Fruit fly (Drosophila melanogaster) whole organism, embryonic: ENCODE measurements around the gene Bicra.
A peak's percentile ranks its signal among the peaks of the same experiment; 100 is the strongest.

Experiments used
- Ada2b ChIP-seq: fragments of 200-800 bp; sonication (Bioruptor generic); IDR thresholded peaks from 2 replicates; pipeline ENCODE4 v1.3.6; 2022; ENCODE audit warnings: missing biosample characterization, missing genetic modification characterization
- CG12104 ChIP-seq: fragments of 200-800 bp; sonication (Bioruptor generic); optimal IDR thresholded peaks from 3 replicates; lab custom pipeline; 2016; ENCODE audit warnings: missing biosample characterization, missing genetic modification characterization
- CG12236 ChIP-seq: fragments of 200-800 bp; sonication (Bioruptor generic); optimal IDR thresholded peaks from 2 replicates; lab custom pipeline; 2016; ENCODE audit warnings: missing biosample characterization, missing genetic modification characterization
- CG1233 ChIP-seq: fragments of 200-800 bp; sonication (Bioruptor generic); optimal IDR thresholded peaks from 4 replicates; lab custom pipeline; 2018; ENCODE audit warnings: missing biosample characterization, mild to moderate bottlenecking, missing genetic modification characterization
- CG12391 ChIP-seq: fragments of 200-800 bp; sonication (Bioruptor generic); optimal IDR thresholded peaks from 3 replicates; lab custom pipeline; 2018; ENCODE audit warnings: missing biosample characterization, mild to moderate bottlenecking, missing genetic modification characterization, moderate library complexity
- CG12744 ChIP-seq: fragments of 200-800 bp; sonication (Bioruptor generic); optimal IDR thresholded peaks from 2 replicates; lab custom pipeline; 2016; ENCODE audit warnings: missing biosample characterization, missing genetic modification characterization
- CG14050 ChIP-seq: fragments of 200-800 bp; sonication (Bioruptor generic); IDR thresholded peaks from 3 replicates; pipeline ENCODE4 v1.3.6; 2022; ENCODE audit warnings: missing biosample characterization, missing genetic modification characterization
- CG14965 ChIP-seq: fragments of 200-800 bp; sonication (Bioruptor generic); optimal IDR thresholded peaks from 2 replicates; lab custom pipeline; 2016; ENCODE audit warnings: missing biosample characterization, missing genetic modification characterization, borderline replicate concordance
- CG17612 ChIP-seq: fragments of 200-800 bp; sonication (Bioruptor generic); IDR thresholded peaks from 2 replicates; pipeline ENCODE4 v1.3.6; 2022; ENCODE audit warnings: missing biosample characterization, missing genetic modification characterization
- CG18011 ChIP-seq: fragments of 200-800 bp; sonication (Bioruptor generic); optimal IDR thresholded peaks from 2 replicates; lab custom pipeline; 2017; ENCODE audit warnings: missing biosample characterization, missing genetic modification characterization, mild to moderate bottlenecking, moderate library complexity, missing genotype
- CG30403 ChIP-seq: fragments of 200-800 bp; sonication (Bioruptor generic); optimal IDR thresholded peaks from 3 replicates; lab custom pipeline; 2016; ENCODE audit warnings: missing biosample characterization, missing genetic modification characterization
- CG32767 ChIP-seq: fragments of 200-800 bp; sonication (Bioruptor generic); IDR thresholded peaks from 2 replicates; pipeline ENCODE4 v1.3.6; 2022; ENCODE audit warnings: missing biosample characterization, missing genetic modification characterization
- CG33557 ChIP-seq: fragments of 200-800 bp; sonication (Bioruptor generic); optimal IDR thresholded peaks from 2 replicates; lab custom pipeline; 2019; ENCODE audit warnings: missing biosample characterization, mild to moderate bottlenecking, missing genetic modification characterization, moderate library complexity
- CG3995 ChIP-seq: fragments of 200-800 bp; sonication (Bioruptor generic); optimal IDR thresholded peaks from 3 replicates; lab custom pipeline; 2016; ENCODE audit warnings: missing biosample characterization, missing genetic modification characterization
- CG6254 ChIP-seq: fragments of 200-800 bp; sonication (Bioruptor generic); optimal IDR thresholded peaks from 3 replicates; lab custom pipeline; 2017; ENCODE audit warnings: mild to moderate bottlenecking, missing biosample characterization, missing genetic modification reagents, missing genetic modification characterization
- CG6654 ChIP-seq: fragments of 200-800 bp; sonication (Bioruptor generic); optimal IDR thresholded peaks from 2 replicates; lab custom pipeline; 2017; ENCODE audit warnings: missing biosample characterization, mild to moderate bottlenecking, missing genetic modification characterization
- CG7963 ChIP-seq: fragments of 200-800 bp; sonication (Bioruptor generic); IDR thresholded peaks from 3 replicates; pipeline ENCODE4 v1.3.6; 2022; ENCODE audit warnings: missing biosample characterization, missing genetic modification characterization; ENCODE audit not compliant: partially characterized antibody
- CG8089 ChIP-seq: fragments of 200-800 bp; sonication (Bioruptor generic); optimal IDR thresholded peaks from 3 replicates; lab custom pipeline; 2016; ENCODE audit warnings: missing biosample characterization, missing genetic modification characterization
- CG9437 ChIP-seq: fragments of 200-800 bp; sonication (Bioruptor generic); optimal IDR thresholded peaks from 2 replicates; lab custom pipeline; 2018; ENCODE audit warnings: missing biosample characterization, mild to moderate bottlenecking, missing genetic modification characterization
- CG9876 ChIP-seq: fragments of 200-800 bp; sonication (Bioruptor generic); optimal IDR thresholded peaks from 2 replicates; lab custom pipeline; 2016; ENCODE audit warnings: missing biosample characterization, missing genetic modification characterization
- Camta ChIP-seq: fragments of 200-800 bp; sonication (Bioruptor generic); optimal IDR thresholded peaks from 2 replicates; lab custom pipeline; 2016; ENCODE audit warnings: missing biosample characterization, missing genetic modification characterization
- Ets65A ChIP-seq: fragments of 200-800 bp; sonication (Bioruptor generic); peaks from one replicate; lab custom pipeline; 2016; ENCODE audit warnings: missing biosample characterization, missing genetic modification characterization
- HLH54F ChIP-seq: fragments of 200-800 bp; sonication (Bioruptor generic); optimal IDR thresholded peaks from 3 replicates; lab custom pipeline; 2016; ENCODE audit warnings: missing biosample characterization, missing genetic modification characterization
- NC2α ChIP-seq: fragments of 200-800 bp; sonication (Bioruptor generic); optimal IDR thresholded peaks from 2 replicates; lab custom pipeline; 2016; ENCODE audit warnings: missing biosample characterization, missing genetic modification characterization
- Pdp1 ChIP-seq, 2 experiments: fragments of 200-800 bp; sonication (Bioruptor generic); optimal IDR thresholded peaks; 3 replicates each; lab custom pipeline; 2016; ENCODE audit warnings: missing biosample characterization in 2 of 2, missing genetic modification characterization in 2 of 2, mild to moderate bottlenecking in 1 of 2, moderate library complexity in 1 of 2
- Ssrp ChIP-seq: fragments of 200-800 bp; sonication (Bioruptor generic); optimal IDR thresholded peaks from 2 replicates; lab custom pipeline; 2018; ENCODE audit warnings: missing biosample characterization, mild to moderate bottlenecking, missing genetic modification characterization, moderate library complexity
- abd-A ChIP-seq: fragments of 200-800 bp; sonication (Bioruptor generic); optimal IDR thresholded peaks from 3 replicates; lab custom pipeline; 2019; ENCODE audit warnings: missing biosample characterization, mild to moderate bottlenecking, missing genetic modification characterization, moderate library complexity
- aop ChIP-seq: fragments of 200-800 bp; sonication (Bioruptor generic); IDR thresholded peaks from 2 replicates; pipeline ENCODE4 v1.3.6; 2022; ENCODE audit warnings: missing biosample characterization, missing genetic modification characterization
- bigmax ChIP-seq: fragments of 200-800 bp; sonication (Bioruptor generic); optimal IDR thresholded peaks from 2 replicates; lab custom pipeline; 2018; ENCODE audit warnings: missing biosample characterization, mild to moderate bottlenecking, missing genetic modification characterization
- bsh ChIP-seq, 2 experiments: fragments of 200-800 bp; sonication (Bioruptor generic); optimal IDR thresholded peaks; 2 replicates each; lab custom pipeline; 2017 to 2018; ENCODE audit warnings: mild to moderate bottlenecking in 2 of 2, missing biosample characterization in 2 of 2, missing genetic modification characterization in 2 of 2, moderate library complexity in 1 of 2
- btn ChIP-seq: fragments of 200-800 bp; sonication (Bioruptor generic); optimal IDR thresholded peaks from 2 replicates; lab custom pipeline; 2016; ENCODE audit warnings: missing biosample characterization, missing genetic modification characterization
- cas ChIP-seq: fragments of 200-800 bp; sonication (Bioruptor generic); IDR thresholded peaks from 2 replicates; pipeline ENCODE4 v1.3.6; 2022; ENCODE audit warnings: missing biosample characterization, missing genetic modification characterization
- caup ChIP-seq: fragments of 200-800 bp; sonication (Bioruptor generic); optimal IDR thresholded peaks from 3 replicates; lab custom pipeline; 2017; ENCODE audit warnings: missing biosample characterization, mild to moderate bottlenecking, missing genetic modification characterization, moderate library complexity; ENCODE audit not compliant: severe bottlenecking
- ci ChIP-seq: fragments of 200-800 bp; sonication (Bioruptor generic); IDR thresholded peaks from 3 replicates; pipeline ENCODE4 v1.3.6; 2022; ENCODE audit warnings: missing biosample characterization, missing genetic modification characterization
- crp ChIP-seq, 2 experiments: fragments of 200-800 bp; sonication (Bioruptor generic); optimal IDR thresholded peaks; 2 replicates in 1 of 2; 3 replicates in 1 of 2; lab custom pipeline; 2017; ENCODE audit warnings: missing biosample characterization in 2 of 2, missing genetic modification characterization in 2 of 2, mild to moderate bottlenecking in 1 of 2, moderate library complexity in 1 of 2
- dan ChIP-seq: fragments of 200-800 bp; sonication (Bioruptor generic); IDR thresholded peaks from 2 replicates; pipeline ENCODE4 v1.3.6; 2022; ENCODE audit warnings: missing biosample characterization, missing genetic modification characterization
- eve ChIP-seq, 2 experiments: fragments of >200 bp; optimal IDR thresholded peaks; 2 replicates each; lab custom pipeline; 2017; ENCODE audit warnings: missing biosample characterization in 2 of 2, missing genetic modification characterization in 2 of 2
- gt ChIP-seq: fragments of 200-800 bp; sonication (Bioruptor generic); IDR thresholded peaks from 2 replicates; pipeline ENCODE4 v1.3.6; 2022; ENCODE audit warnings: missing biosample characterization, missing genetic modification characterization
- h ChIP-seq: fragments of >200 bp; optimal IDR thresholded peaks from 2 replicates; lab custom pipeline; 2017
- jigr1 ChIP-seq: fragments of 200-800 bp; sonication (Bioruptor generic); IDR thresholded peaks from 3 replicates; pipeline ENCODE4 v1.3.6; 2022; ENCODE audit warnings: missing biosample characterization, missing genetic modification characterization
- jing ChIP-seq: fragments of 200-800 bp; sonication (Bioruptor generic); optimal IDR thresholded peaks from 2 replicates; lab custom pipeline; 2018; ENCODE audit warnings: missing biosample characterization, mild to moderate bottlenecking, missing genetic modification characterization
- lola ChIP-seq, 3 experiments: fragments of >200 bp in 2 of 3; fragments of 200-800 bp in 1 of 3; sonication (Bioruptor generic) in 1 of 3; optimal IDR thresholded peaks; 2 replicates each; lab custom pipeline; 2017 to 2019; ENCODE audit warnings: missing biosample characterization in 3 of 3, missing genetic modification characterization in 3 of 3, mild to moderate bottlenecking in 1 of 3, moderate library complexity in 1 of 3
- mirr ChIP-seq: fragments of 200-800 bp; sonication (Bioruptor generic); optimal IDR thresholded peaks from 3 replicates; lab custom pipeline; 2018; ENCODE audit warnings: missing biosample characterization, mild to moderate bottlenecking, missing genetic modification characterization
- peb ChIP-seq: fragments of 200-800 bp; sonication (Bioruptor generic); IDR thresholded peaks from 2 replicates; pipeline ENCODE4 v1.3.6; 2022; ENCODE audit warnings: missing biosample characterization, missing genetic modification characterization
- sim ChIP-seq: fragments of 200-800 bp; sonication (Bioruptor generic); IDR thresholded peaks from 2 replicates; pipeline ENCODE4 v1.3.6; 2022; ENCODE audit warnings: missing biosample characterization, missing genetic modification characterization
- sr ChIP-seq: fragments of 200-800 bp; sonication (Bioruptor generic); IDR thresholded peaks from 3 replicates; pipeline ENCODE4 v1.3.6; 2022; ENCODE audit warnings: missing biosample characterization, missing genetic modification characterization
- tll ChIP-seq, 2 experiments: fragments of 200-800 bp in 1 of 2; fragments of >200 bp in 1 of 2; sonication (Bioruptor generic) in 1 of 2; optimal IDR thresholded peaks; 2 replicates each; lab custom pipeline; 2017 to 2019; ENCODE audit warnings: missing biosample characterization in 2 of 2, missing genetic modification characterization in 2 of 2, mild to moderate bottlenecking in 1 of 2, moderate library complexity in 1 of 2
- twi ChIP-seq: fragments of 200-800 bp; optimal IDR thresholded peaks from 2 replicates; lab custom pipeline; 2019; ENCODE audit warnings: missing biosample characterization, mild to moderate bottlenecking, missing genetic modification characterization, moderate library complexity
- yki ChIP-seq: fragments of >200 bp; optimal IDR thresholded peaks from 3 replicates; lab custom pipeline; 2018
- z ChIP-seq: fragments of 200-800 bp; sonication (Bioruptor generic); IDR thresholded peaks from 3 replicates; pipeline ENCODE4 v1.3.6; 2022; ENCODE audit warnings: missing biosample characterization, missing genetic modification characterization

The Bicra gene

DNA sequence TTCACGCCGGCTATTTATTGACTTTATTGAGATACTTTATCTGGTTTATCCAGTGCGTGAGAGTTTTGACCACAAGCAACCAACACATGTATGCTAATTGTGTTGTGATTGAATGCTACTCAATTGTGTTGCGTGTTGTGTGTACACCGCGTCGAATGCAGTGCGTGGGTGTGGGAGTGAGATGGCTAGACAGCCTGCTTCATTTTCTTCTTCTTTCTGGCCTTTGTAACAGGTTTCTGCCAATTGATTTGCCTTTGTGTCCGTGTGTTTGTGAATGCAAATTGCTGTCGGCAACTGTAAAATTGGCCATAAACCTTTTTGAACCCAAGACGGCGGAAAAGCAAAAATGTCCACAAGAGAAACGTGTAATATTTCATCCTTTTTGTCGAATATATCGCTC lies 24.1 kb downstream of the Bicra start (continued):
- peak; percentile 71; the same call in 2 of the 3 replicates for TF ChIP-seq z
- TF ChIP-seq CG30403 = no peak
- no peak for TF ChIP-seq bsh (GFP tag; optimal IDR thresholded peaks at IDR 0.05; lab: Kevin White, UChicago)
- 0 out of 2 replicates have a peak, but pooled peaks have one; percentile 37 for TF ChIP-seq CG32767
- peak in 1 of 2 experiments; percentile 59 for TF ChIP-seq tll (GFP tag; optimal IDR thresholded peaks at IDR 0.05; lab: Kevin White, UChicago)
- peak in 1 of 2 experiments; percentile 19 for TF ChIP-seq Pdp1 (GFP tag; optimal IDR thresholded peaks at IDR 0.05; lab: Kevin White, UChicago)
- TF ChIP-seq twi = peak; percentile 28
- TF ChIP-seq crp (GFP tag; optimal IDR thresholded peaks at IDR 0.05; lab: Kevin White, UChicago) = no peak
- TF ChIP-seq CG7963 (GFP tag; lab: Robert Waterston, UW) = no peak
- peak in 1 of 2 experiments; percentile 11 for TF ChIP-seq eve (GFP tag; optimal IDR thresholded peaks at IDR 0.05; lab: Kevin White, UChicago)
- TF ChIP-seq gt (GFP tag; lab: Robert Waterston, UW) = no peak
- peak; percentile 69; the same call in 2 of the 3 replicates for TF ChIP-seq sr (GFP tag; lab: Robert Waterston, UW)
- no peak for TF ChIP-seq NC2α (GFP tag; lab: Kevin White, UChicago)

DNA sequence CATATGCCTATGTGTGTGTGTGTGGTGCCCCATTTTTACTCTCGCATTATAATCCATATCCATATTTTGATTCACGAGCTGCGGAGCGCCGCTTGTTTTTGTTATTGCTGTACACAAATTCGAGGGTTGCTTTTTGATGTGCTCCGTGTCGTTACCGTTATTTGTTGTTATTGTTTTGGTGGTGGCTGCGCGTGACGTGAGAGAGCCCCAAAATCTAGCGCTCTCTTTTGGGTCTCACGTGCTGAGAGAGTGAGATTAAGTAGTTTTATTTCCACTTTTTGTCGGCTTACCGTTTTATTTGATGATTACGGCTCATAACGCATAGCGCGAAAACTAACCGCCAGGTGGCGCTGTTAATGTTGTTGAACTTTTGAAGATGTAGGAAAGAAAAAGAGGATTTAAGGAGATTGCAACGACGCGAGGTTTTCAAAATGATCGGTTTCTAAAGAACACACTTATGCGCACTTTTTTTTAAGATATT lies 24.5 kb downstream of the Bicra start:
- TF ChIP-seq Ada2b (GFP tag; lab: Robert Waterston, UW) (no peak), cas (no peak), yki (no peak), sim (no peak), Ssrp (peak; percentile 1), CG8089 (GFP tag; lab: Kevin White, UChicago) (no peak), peb (GFP tag; lab: Robert Waterston, UW) (no peak), gt (GFP tag; lab: Robert Waterston, UW) (no peak), btn (no peak), CG6654 (GFP tag; lab: Kevin White, UChicago) (no peak), jing (GFP tag; lab: Kevin White, UChicago) (no peak), CG14050 (GFP tag; lab: Robert Waterston, UW) (no peak), CG9437 (peak; percentile 37), CG6254 (GFP tag; lab: Kevin White, UChicago) (peak; percentile 29), caup (peak; percentile 2), jigr1 (no peak), CG12104 (no peak), aop (GFP tag; lab: Robert Waterston, UW) (no peak), CG33557 (GFP tag; lab: Kevin White, UChicago) (no peak), CG7963 (GFP tag; lab: Robert Waterston, UW) (no peak), ci (GFP tag; lab: Robert Waterston, UW) (0 out of 3 replicates have a peak, but pooled peaks have one; percentile 34), HLH54F (no peak), CG12744 (GFP tag; lab: Kevin White, UChicago) (no peak), CG18011 (GFP tag; lab: Kevin White, UChicago) (no peak), dan (GFP tag; lab: Robert Waterston, UW) (no peak), Ets65A (GFP tag; lab: Kevin White, UChicago) (peak; percentile 54), CG1233 (no peak), CG12236 (no peak), CG14965 (peak; percentile 74), h (no peak), mirr (peak; percentile 19), CG17612 (GFP tag; lab: Robert Waterston, UW) (no peak), Camta (no peak), CG9876 (GFP tag; lab: Kevin White, UChicago) (no peak), bigmax (GFP tag; lab: Kevin White, UChicago) (no peak), lola (GFP tag; optimal IDR thresholded peaks at IDR 0.05; lab: Kevin White, UChicago) (no peak), CG3995 (GFP tag; lab: Kevin White, UChicago) (no peak), CG12391 (no peak), abd-A (peak; percentile 91)
